Fruit fly (Drosophila melanogaster) whole organism, prepupa: ENCODE data around the gene Nse4.
A peak's percentile ranks its signal among the peaks of the same experiment; 100 is the strongest.

Experiments
- Blimp-1 ChIP-seq: fragments of 200-800 bp; sonication (Bioruptor generic); optimal IDR thresholded peaks from 3 replicates; lab custom pipeline; 2017; ENCODE audit warnings: missing biosample characterization, missing genetic modification characterization, mild to moderate bottlenecking, moderate library complexity, missing genetic modification reagents
- CG10669 ChIP-seq: fragments of 200-800 bp; sonication (Bioruptor generic); optimal IDR thresholded peaks from 3 replicates; lab custom pipeline; 2018; ENCODE audit warnings: missing biosample characterization, mild to moderate bottlenecking, missing genetic modification characterization, moderate library complexity
- CG15336 ChIP-seq: fragments of 200-800 bp; sonication (Bioruptor generic); IDR thresholded peaks from 2 replicates; pipeline ENCODE4 v1.3.6; 2022; ENCODE audit warnings: missing biosample characterization, missing genetic modification characterization
- CG16779 ChIP-seq: fragments of 200-800 bp; sonication (Bioruptor generic); optimal IDR thresholded peaks from 3 replicates; lab custom pipeline; 2017; ENCODE audit warnings: missing biosample characterization, mild to moderate bottlenecking, missing genetic modification characterization
- CG3032 ChIP-seq: fragments of 200-800 bp; optimal IDR thresholded peaks from 2 replicates; lab custom pipeline; 2019; ENCODE audit warnings: missing biosample characterization, mild to moderate bottlenecking, missing genetic modification characterization, moderate library complexity
- CG32006 ChIP-seq: fragments of 200-800 bp; sonication (Bioruptor generic); optimal IDR thresholded peaks from 3 replicates; lab custom pipeline; 2017; ENCODE audit warnings: missing biosample characterization, mild to moderate bottlenecking, missing genetic modification characterization
- CG34406 ChIP-seq: fragments of 200-800 bp; sonication (Bioruptor generic); optimal IDR thresholded peaks from 3 replicates; lab custom pipeline; 2016; ENCODE audit warnings: missing biosample characterization, missing genetic modification characterization
- CG6276 ChIP-seq: fragments of 200-800 bp; sonication (Bioruptor generic); optimal IDR thresholded peaks from 2 replicates; lab custom pipeline; 2017; ENCODE audit warnings: missing biosample characterization, mild to moderate bottlenecking, missing genetic modification characterization
- CG6808 ChIP-seq: fragments of 200-800 bp; sonication (Bioruptor generic); optimal IDR thresholded peaks from 3 replicates; lab custom pipeline; 2017; ENCODE audit warnings: missing biosample characterization, missing genetic modification characterization, mild to moderate bottlenecking, moderate library complexity, missing genetic modification reagents
- CG6854 ChIP-seq: fragments of 200-800 bp; sonication (Bioruptor generic); optimal IDR thresholded peaks from 2 replicates; lab custom pipeline; 2017; ENCODE audit warnings: missing biosample characterization, mild to moderate bottlenecking, missing genetic modification characterization
- CG8319 ChIP-seq: fragments of 200-800 bp; sonication (Bioruptor generic); optimal IDR thresholded peaks from 3 replicates; lab custom pipeline; 2016; ENCODE audit warnings: missing biosample characterization, missing genetic modification characterization
- Eip75B ChIP-seq: fragments of 200-800 bp; sonication (Bioruptor generic); optimal IDR thresholded peaks from 3 replicates; lab custom pipeline; 2016; ENCODE audit warnings: missing biosample characterization, missing genetic modification characterization
- Eip78C ChIP-seq: fragments of 200-800 bp; sonication (Bioruptor generic); peaks from one replicate; lab custom pipeline; 2016; ENCODE audit warnings: missing biosample characterization, missing genetic modification characterization
- Ets96B ChIP-seq: fragments of 200-800 bp; optimal IDR thresholded peaks from 2 replicates; lab custom pipeline; 2019; ENCODE audit warnings: missing biosample characterization, mild to moderate bottlenecking, missing genetic modification characterization, moderate library complexity
- Hr39 ChIP-seq: fragments of 200-800 bp; sonication (Bioruptor generic); optimal IDR thresholded peaks from 2 replicates; lab custom pipeline; 2016; ENCODE audit warnings: missing biosample characterization, missing genetic modification characterization
- Met ChIP-seq: fragments of 200-800 bp; sonication (Bioruptor generic); optimal IDR thresholded peaks from 3 replicates; lab custom pipeline; 2016; ENCODE audit warnings: missing biosample characterization, missing genetic modification characterization
- OdsH ChIP-seq: fragments of 200-800 bp; sonication (Bioruptor generic); optimal IDR thresholded peaks from 3 replicates; lab custom pipeline; 2016; ENCODE audit warnings: missing biosample characterization, missing genetic modification characterization
- Smox ChIP-seq: fragments of 200-800 bp; sonication (Bioruptor generic); optimal IDR thresholded peaks from 3 replicates; lab custom pipeline; 2016; ENCODE audit warnings: missing biosample characterization, missing genetic modification characterization
- Sox102F ChIP-seq: fragments of 200-800 bp; sonication (Bioruptor generic); optimal IDR thresholded peaks from 2 replicates; lab custom pipeline; 2016; ENCODE audit warnings: missing biosample characterization, mild to moderate bottlenecking, missing genetic modification characterization
- acj6 ChIP-seq: fragments of 200-800 bp; sonication (Bioruptor generic); optimal IDR thresholded peaks from 3 replicates; lab custom pipeline; 2016; ENCODE audit warnings: missing biosample characterization, missing genetic modification characterization
- cyc ChIP-seq: fragments of 200-800 bp; sonication (Bioruptor generic); optimal IDR thresholded peaks from 3 replicates; lab custom pipeline; 2016; ENCODE audit warnings: missing biosample characterization, missing genetic modification characterization
- dac ChIP-seq: fragments of 200-800 bp; sonication (Bioruptor generic); optimal IDR thresholded peaks from 2 replicates; lab custom pipeline; 2017; ENCODE audit warnings: missing biosample characterization, mild to moderate bottlenecking, missing genetic modification characterization
- dsx ChIP-seq: fragments of 200-800 bp; optimal IDR thresholded peaks from 3 replicates; lab custom pipeline; 2019; ENCODE audit warnings: missing biosample characterization, mild to moderate bottlenecking, missing genetic modification characterization, moderate library complexity; ENCODE audit not compliant: poor library complexity, severe bottlenecking
- eg ChIP-seq: fragments of 200-800 bp; sonication (Bioruptor generic); IDR thresholded peaks from 3 replicates; pipeline ENCODE4 v1.3.6; 2022; ENCODE audit warnings: missing biosample characterization, missing genetic modification characterization
- esn ChIP-seq: fragments of 200-800 bp; sonication (Bioruptor generic); optimal IDR thresholded peaks from 2 replicates; lab custom pipeline; 2016; ENCODE audit warnings: missing biosample characterization, mild to moderate bottlenecking, missing genetic modification characterization, moderate library complexity
- fd59A ChIP-seq: fragments of 200-800 bp; sonication (Bioruptor generic); optimal IDR thresholded peaks from 2 replicates; lab custom pipeline; 2017; ENCODE audit warnings: missing biosample characterization, mild to moderate bottlenecking, missing genetic modification characterization, missing genetic modification reagents
- fkh ChIP-seq: fragments of 200-800 bp; sonication (Bioruptor generic); optimal IDR thresholded peaks from 3 replicates; lab custom pipeline; 2017; ENCODE audit warnings: missing biosample characterization, mild to moderate bottlenecking, missing genetic modification characterization, moderate library complexity
- lz ChIP-seq: fragments of 200-800 bp; sonication (Bioruptor generic); optimal IDR thresholded peaks from 3 replicates; lab custom pipeline; 2016; ENCODE audit warnings: missing biosample characterization, missing genetic modification characterization
- net ChIP-seq: fragments of 200-800 bp; sonication (Bioruptor generic); optimal IDR thresholded peaks from 3 replicates; lab custom pipeline; 2016; ENCODE audit warnings: missing biosample characterization, missing genetic modification characterization
- pdm3 ChIP-seq: fragments of 200-800 bp; sonication (Bioruptor generic); optimal IDR thresholded peaks from 3 replicates; lab custom pipeline; 2016; ENCODE audit warnings: missing biosample characterization, missing genetic modification characterization
- salr ChIP-seq, 2 experiments: fragments of 200-800 bp; sonication (Bioruptor generic); optimal IDR thresholded peaks; 3 replicates each; lab custom pipeline; 2016 to 2018; ENCODE audit warnings: missing biosample characterization in 2 of 2, missing genetic modification characterization in 2 of 2, mild to moderate bottlenecking in 1 of 2
- spab ChIP-seq: fragments of 200-800 bp; sonication (Bioruptor generic); optimal IDR thresholded peaks from 2 replicates; lab custom pipeline; 2017; ENCODE audit warnings: missing biosample characterization, mild to moderate bottlenecking, missing genetic modification characterization, missing genetic modification reagents
- ss ChIP-seq, 2 experiments: fragments of 200-800 bp; sonication (Bioruptor generic); optimal IDR thresholded peaks; 2 replicates in 1 of 2; 3 replicates in 1 of 2; lab custom pipeline; 2017 to 2018; ENCODE audit warnings: mild to moderate bottlenecking in 2 of 2, missing biosample characterization in 2 of 2, missing genetic modification characterization in 2 of 2, moderate library complexity in 1 of 2
- topi ChIP-seq: fragments of 200-800 bp; sonication (Bioruptor generic); optimal IDR thresholded peaks from 3 replicates; lab custom pipeline; 2016; ENCODE audit warnings: missing biosample characterization, missing genetic modification characterization
- vri ChIP-seq: fragments of 200-800 bp; sonication (Bioruptor generic); optimal IDR thresholded peaks from 3 replicates; lab custom pipeline; 2016; ENCODE audit warnings: missing biosample characterization, mild to moderate bottlenecking, missing genetic modification characterization

The Nse4 gene

dm6 chr2L:10396877-10397587, 42.2 kb upstream of the Nse4 start:
- no peak for TF ChIP-seq net (GFP tag; lab: Kevin White, UChicago)
- TF ChIP-seq eg (GFP tag; lab: Robert Waterston, UW) = no peak
- peak; percentile 46 for TF ChIP-seq Eip78C (GFP tag; lab: Kevin White, UChicago)
- TF ChIP-seq fkh (GFP tag; lab: Kevin White, UChicago) = peak; percentile 83
- no peak for TF ChIP-seq spab (GFP tag; lab: Kevin White, UChicago)
- no peak for TF ChIP-seq CG6808
- no peak for TF ChIP-seq Sox102F (GFP tag; lab: Kevin White, UChicago)
- peak; percentile 28 for TF ChIP-seq topi
- no peak for TF ChIP-seq CG15336 (GFP tag; lab: Robert Waterston, UW)
- TF ChIP-seq Ets96B = no peak
- peak; percentile 50 for TF ChIP-seq vri (GFP tag; lab: Kevin White, UChicago)
- peak in 1 of 2 experiments; percentile 72 for TF ChIP-seq ss (GFP tag; optimal IDR thresholded peaks at IDR 0.05; lab: Kevin White, UChicago)
- peak; percentile 14 for TF ChIP-seq esn (GFP tag; lab: Kevin White, UChicago)
- TF ChIP-seq CG8319 (GFP tag; lab: Kevin White, UChicago) = no peak
- TF ChIP-seq cyc (GFP tag; lab: Kevin White, UChicago) = no peak
- TF ChIP-seq CG6276 = no peak

DNA sequence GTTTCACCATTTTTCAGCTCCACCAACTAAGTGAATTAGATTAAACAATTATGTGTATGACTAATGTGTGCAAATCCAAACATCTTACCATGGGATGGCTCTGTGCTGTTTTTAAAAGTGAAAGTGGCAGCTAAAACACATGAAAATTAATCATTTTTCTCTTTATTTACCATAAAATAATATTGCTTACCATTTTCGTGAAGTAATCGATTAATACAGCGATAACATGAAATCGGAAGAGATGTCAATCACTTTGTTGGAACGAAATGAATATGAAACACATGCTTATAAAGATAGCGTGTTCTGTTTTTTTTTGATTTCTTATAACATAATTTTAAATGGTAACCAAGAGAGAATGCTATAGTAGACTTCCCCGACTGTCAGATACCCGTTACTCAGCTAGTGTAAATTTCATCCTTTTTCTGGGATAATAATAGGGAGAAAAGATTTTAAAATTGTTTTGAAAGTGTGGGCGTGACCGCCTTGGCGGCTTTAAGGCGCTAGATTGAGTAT, 35.4 kb upstream of the Nse4 start:
- no peak for TF ChIP-seq CG34406 (GFP tag; lab: Kevin White, UChicago)
- peak; percentile 50 for TF ChIP-seq Eip78C (GFP tag; lab: Kevin White, UChicago)
- TF ChIP-seq Eip75B (GFP tag; lab: Kevin White, UChicago) = no peak
- TF ChIP-seq ss (GFP tag; optimal IDR thresholded peaks at IDR 0.05; lab: Kevin White, UChicago) = no peak
- TF ChIP-seq Ets96B = no peak
- TF ChIP-seq pdm3 = no peak
- no peak for TF ChIP-seq CG6854 (GFP tag; lab: Kevin White, UChicago)
- TF ChIP-seq acj6 = no peak
- TF ChIP-seq OdsH (GFP tag; lab: Kevin White, UChicago) = no peak
- no peak for TF ChIP-seq dac (GFP tag; lab: Kevin White, UChicago)
- TF ChIP-seq dsx (GFP tag; lab: Kevin White, UChicago) = no peak
- no peak for TF ChIP-seq Blimp-1 (GFP tag; lab: Kevin White, UChicago)
- TF ChIP-seq Smox = no peak
- TF ChIP-seq CG15336 (GFP tag; lab: Robert Waterston, UW) = no peak
- TF ChIP-seq CG10669 (GFP tag; lab: Kevin White, UChicago) = peak; percentile 78
- peak; percentile 9 for TF ChIP-seq fkh (GFP tag; lab: Kevin White, UChicago)
- TF ChIP-seq CG16779 (tag; lab: Kevin White, UChicago) = no peak
- no peak for TF ChIP-seq salr (GFP tag; optimal IDR thresholded peaks at IDR 0.05; lab: Kevin White, UChicago)

DNA sequence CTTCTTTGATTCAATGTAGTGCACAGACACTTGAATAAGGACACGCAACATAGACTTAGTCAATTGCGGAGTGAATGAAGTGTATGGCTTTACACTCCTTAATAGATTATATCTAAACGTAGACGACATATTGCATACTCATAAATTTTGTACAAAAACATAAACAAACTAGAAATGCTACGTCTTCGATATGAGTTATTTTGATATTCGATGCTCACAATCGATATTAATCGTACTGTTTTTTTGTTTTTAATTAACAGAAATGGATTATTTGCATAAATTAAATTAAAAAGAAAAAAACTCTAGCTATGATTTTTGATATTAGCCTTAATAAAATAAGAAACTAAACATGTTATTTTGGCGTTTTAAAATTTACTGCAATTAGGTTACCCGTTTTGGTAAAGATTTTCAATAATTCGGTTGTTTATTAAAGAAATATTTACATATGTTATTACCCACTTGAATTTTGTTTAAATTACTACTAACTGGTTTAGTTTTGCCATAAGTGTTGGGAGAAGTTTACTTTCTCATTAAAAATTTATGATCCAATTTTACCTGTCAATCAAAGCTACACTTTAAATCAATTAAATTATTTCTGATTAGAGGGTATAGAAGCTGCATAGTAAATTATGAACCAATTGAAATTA, 34.1 kb upstream of the Nse4 start, which contains the start of the genes CG17768, LSm-4 and Ir31a:
Gene CG17768 (minus strand): TSS at position 196 of the 647 bp plus-strand sequence.
Gene LSm-4 (minus strand): TSS at position 196 of the 647 bp plus-strand sequence.
Gene Ir31a (plus strand): TSS at position 558 of the 647 bp plus-strand sequence.
- no peak for TF ChIP-seq CG32006 (GFP tag; lab: Kevin White, UChicago)
- no peak for TF ChIP-seq fd59A (GFP tag; lab: Kevin White, UChicago)
- TF ChIP-seq Hr39 (GFP tag; lab: Kevin White, UChicago) = no peak
- no peak for TF ChIP-seq Met
- TF ChIP-seq CG3032 (tag; lab: Kevin White, UChicago) = no peak
- TF ChIP-seq topi = no peak
- peak; percentile 33 for TF ChIP-seq fkh (GFP tag; lab: Kevin White, UChicago)
- peak; percentile 23 for TF ChIP-seq Eip78C (GFP tag; lab: Kevin White, UChicago)
- TF ChIP-seq vri (GFP tag; lab: Kevin White, UChicago) = no peak
- TF ChIP-seq CG6808 = no peak
- no peak for TF ChIP-seq lz
- no peak for TF ChIP-seq Blimp-1 (GFP tag; lab: Kevin White, UChicago)
